Worm (Caenorhabditis elegans) whole organism, L3 larva: ENCODE data around the gene cmtr-2.

Experiments
- R02D3.7 ChIP-seq: fragments of 150-350 bp; optimal IDR thresholded peaks from 2 replicates; lab custom pipeline; 2014; ENCODE audit warnings: missing biosample characterization, missing genetic modification characterization
- ZK546.5 ChIP-seq: sonication (generic microtip); optimal IDR thresholded peaks from 2 replicates; lab custom pipeline; 2017; ENCODE audit warnings: missing biosample characterization, missing genetic modification characterization
- aly-2 ChIP-seq: fragments of 150-350 bp; optimal IDR thresholded peaks from 2 replicates; lab custom pipeline; 2014; ENCODE audit warnings: missing biosample characterization, missing genetic modification characterization
- ama-1 ChIP-seq: fragments of 150-350 bp; optimal IDR thresholded peaks from 2 replicates; lab custom pipeline; 2018
- ceh-16 ChIP-seq: sonication (generic microtip); optimal IDR thresholded peaks from 2 replicates; lab custom pipeline; 2017; ENCODE audit warnings: missing biosample characterization, missing genetic modification characterization
- ceh-28 ChIP-seq: fragments of 150-350 bp; optimal IDR thresholded peaks from 2 replicates; lab custom pipeline; 2014; ENCODE audit warnings: missing biosample characterization, missing genetic modification reagents, missing genetic modification characterization
- ceh-82 ChIP-seq: fragments of 150-350 bp; optimal IDR thresholded peaks from 2 replicates; lab custom pipeline; 2014; ENCODE audit warnings: missing biosample characterization, missing genetic modification characterization
- ceh-9 ChIP-seq: sonication (generic microtip); optimal IDR thresholded peaks from 2 replicates; lab custom pipeline; 2018; ENCODE audit warnings: missing biosample characterization, missing genetic modification characterization
- daf-12 ChIP-seq: fragments of 150-350 bp; optimal IDR thresholded peaks from 2 replicates; lab custom pipeline; 2014; ENCODE audit warnings: missing biosample characterization, missing genetic modification reagents, missing genetic modification characterization
- egl-27 ChIP-seq: sonication (generic microtip); optimal IDR thresholded peaks from 4 replicates; lab custom pipeline; 2017; ENCODE audit warnings: missing biosample characterization, missing genetic modification reagents, missing genetic modification characterization
- egl-5 ChIP-seq: fragments of 150-350 bp; optimal IDR thresholded peaks from 2 replicates; lab custom pipeline; 2017; ENCODE audit warnings: missing biosample characterization, missing genetic modification reagents, missing genetic modification characterization, inconsistent platforms
- elt-1 ChIP-seq: fragments of 150-350 bp; optimal IDR thresholded peaks from 2 replicates; lab custom pipeline; 2014; ENCODE audit warnings: missing biosample characterization, missing genetic modification characterization
- elt-2 ChIP-seq: sonication (generic microtip); optimal IDR thresholded peaks from 2 replicates; lab custom pipeline; 2016; ENCODE audit warnings: missing genetic modification reagents, mild to moderate bottlenecking, missing genetic modification characterization, missing compliant biosample characterization
- elt-3 ChIP-seq, 3 experiments: fragments of 150-350 bp in 1 of 3; sonication (generic microtip) in 2 of 3; optimal IDR thresholded peaks; 2 replicates in 2 of 3; 4 replicates in 1 of 3; lab custom pipeline; 2014 to 2017; ENCODE audit warnings: missing biosample characterization in 3 of 3, missing genetic modification characterization in 3 of 3
- eor-1 ChIP-seq, 2 experiments: fragments of 150-350 bp; optimal IDR thresholded peaks; 2 replicates each; lab custom pipeline; 2014 to 2018; ENCODE audit warnings: missing biosample characterization in 2 of 2, missing genetic modification characterization in 2 of 2
- fkh-10 ChIP-seq: sonication (generic microtip); optimal IDR thresholded peaks from 2 replicates; lab custom pipeline; 2017; ENCODE audit warnings: missing biosample characterization, missing genetic modification reagents, missing genetic modification characterization
- fkh-2 ChIP-seq: fragments of 150-350 bp; optimal IDR thresholded peaks from 2 replicates; lab custom pipeline; 2014; ENCODE audit warnings: missing biosample characterization, missing genetic modification reagents, missing genetic modification characterization
- fos-1 ChIP-seq: fragments of 150-350 bp; optimal IDR thresholded peaks from 2 replicates; lab custom pipeline; 2014; ENCODE audit warnings: missing biosample characterization, missing genetic modification characterization
- hmg-11 ChIP-seq: sonication (generic microtip); optimal IDR thresholded peaks from 2 replicates; lab custom pipeline; 2016; ENCODE audit warnings: missing genetic modification characterization, missing compliant biosample characterization
- jun-1 ChIP-seq: fragments of 150-350 bp; optimal IDR thresholded peaks from 2 replicates; lab custom pipeline; 2014; ENCODE audit warnings: missing biosample characterization, missing genetic modification reagents, missing genetic modification characterization
- lin-15B ChIP-seq: fragments of 150-350 bp; optimal IDR thresholded peaks from 2 replicates; lab custom pipeline; 2014; ENCODE audit warnings: missing biosample characterization, missing genetic modification characterization
- lin-39 ChIP-seq: fragments of 150-350 bp; optimal IDR thresholded peaks from 2 replicates; lab custom pipeline; 2018; ENCODE audit warnings: missing biosample characterization, missing genetic modification reagents, missing genetic modification characterization
- lsy-12 ChIP-seq: sonication (generic microtip); optimal IDR thresholded peaks from 2 replicates; lab custom pipeline; 2016; ENCODE audit warnings: mild to moderate bottlenecking, missing genetic modification characterization, missing compliant biosample characterization
- mdl-1 ChIP-seq: fragments of 150-350 bp; optimal IDR thresholded peaks from 2 replicates; lab custom pipeline; 2014; ENCODE audit warnings: missing biosample characterization, missing genetic modification characterization
- mml-1 ChIP-seq: fragments of 150-350 bp; sonication (generic microtip); optimal IDR thresholded peaks from 3 replicates; lab custom pipeline; 2014; ENCODE audit warnings: missing biosample characterization, missing genetic modification characterization
- nfya-1 ChIP-seq: sonication (generic microtip); optimal IDR thresholded peaks from 2 replicates; lab custom pipeline; 2017; ENCODE audit warnings: missing genetic modification characterization, mild to moderate bottlenecking, missing compliant biosample characterization, antibody characterized with exemption, moderate library complexity; ENCODE audit not compliant: insufficient read depth
- nhr-11 ChIP-seq: fragments of 150-350 bp; optimal IDR thresholded peaks from 2 replicates; lab custom pipeline; 2014; ENCODE audit warnings: missing biosample characterization, missing genetic modification characterization
- nhr-12 ChIP-seq: fragments of 150-350 bp; optimal IDR thresholded peaks from 2 replicates; lab custom pipeline; 2014; ENCODE audit warnings: missing biosample characterization, missing genetic modification characterization
- nhr-23 ChIP-seq: fragments of 150-350 bp; optimal IDR thresholded peaks from 2 replicates; lab custom pipeline; 2014; ENCODE audit warnings: missing biosample characterization, missing genetic modification reagents, missing genetic modification characterization
- nhr-237 ChIP-seq: fragments of 150-350 bp; optimal IDR thresholded peaks from 2 replicates; lab custom pipeline; 2014; ENCODE audit warnings: missing biosample characterization, missing genetic modification characterization
- nhr-25 ChIP-seq: sonication (generic microtip); optimal IDR thresholded peaks from 2 replicates; lab custom pipeline; 2017; ENCODE audit warnings: missing biosample characterization, missing genetic modification characterization
- nhr-28 ChIP-seq: fragments of 150-350 bp; optimal IDR thresholded peaks from 2 replicates; lab custom pipeline; 2014; ENCODE audit warnings: missing biosample characterization, missing genetic modification characterization
- nhr-43 ChIP-seq: sonication (generic microtip); optimal IDR thresholded peaks from 2 replicates; lab custom pipeline; 2016; ENCODE audit warnings: mild to moderate bottlenecking, missing genetic modification characterization, missing compliant biosample characterization; ENCODE audit not compliant: poor library complexity, severe bottlenecking
- nhr-67 ChIP-seq: fragments of 150-350 bp; optimal IDR thresholded peaks from 2 replicates; lab custom pipeline; 2014; ENCODE audit warnings: missing biosample characterization, missing genetic modification characterization
- nhr-76 ChIP-seq: fragments of 150-350 bp; sonication (generic microtip); optimal IDR thresholded peaks from 5 replicates; lab custom pipeline; 2014; ENCODE audit warnings: missing biosample characterization, missing genetic modification characterization
- nhr-77 ChIP-seq: fragments of 150-350 bp; optimal IDR thresholded peaks from 2 replicates; lab custom pipeline; 2014; ENCODE audit warnings: missing biosample characterization, missing genetic modification characterization
- pha-4 ChIP-seq: fragments of 150-350 bp; optimal IDR thresholded peaks from 2 replicates; lab custom pipeline; 2014; ENCODE audit warnings: missing biosample characterization, missing genetic modification reagents, missing genetic modification characterization
- pqm-1 ChIP-seq: fragments of 150-350 bp; optimal IDR thresholded peaks from 2 replicates; lab custom pipeline; 2017; ENCODE audit warnings: missing biosample characterization, missing genetic modification characterization, inconsistent platforms
- sea-2 ChIP-seq: fragments of 150-350 bp; sonication (generic microtip); optimal IDR thresholded peaks from 4 replicates; lab custom pipeline; 2014; ENCODE audit warnings: missing biosample characterization, missing genetic modification reagents, missing genetic modification characterization
- skn-1 ChIP-seq: fragments of 150-350 bp; optimal IDR thresholded peaks from 2 replicates; lab custom pipeline; 2014; ENCODE audit warnings: missing biosample characterization, missing genetic modification characterization
- snpc-4 ChIP-seq: fragments of 150-350 bp; optimal IDR thresholded peaks from 2 replicates; lab custom pipeline; 2014; ENCODE audit warnings: missing biosample characterization, missing genetic modification characterization
- tbx-2 ChIP-seq: sonication (generic microtip); optimal IDR thresholded peaks from 2 replicates; lab custom pipeline; 2016; ENCODE audit warnings: mild to moderate bottlenecking, missing genetic modification characterization, missing compliant biosample characterization
- unc-39 ChIP-seq: sonication (generic microtip); optimal IDR thresholded peaks from 4 replicates; lab custom pipeline; 2017; ENCODE audit warnings: missing biosample characterization, missing genetic modification characterization
- unc-62 ChIP-seq: fragments of 150-350 bp; sonication (generic microtip); optimal IDR thresholded peaks from 4 replicates; lab custom pipeline; 2014; ENCODE audit warnings: missing biosample characterization, missing genetic modification reagents, missing genetic modification characterization
- zag-1 ChIP-seq: fragments of 150-350 bp; optimal IDR thresholded peaks from 2 replicates; lab custom pipeline; 2014; ENCODE audit warnings: missing biosample characterization, missing genetic modification characterization
- ztf-11 ChIP-seq: fragments of 150-350 bp; optimal IDR thresholded peaks from 2 replicates; lab custom pipeline; 2014; ENCODE audit warnings: missing biosample characterization, missing genetic modification characterization
- ztf-4 ChIP-seq: fragments of 150-350 bp; optimal IDR thresholded peaks from 2 replicates; lab custom pipeline; 2014; ENCODE audit warnings: missing biosample characterization, missing genetic modification characterization

The cmtr-2 gene

ce11 chrIII:6604317-6604716 lies 10.9 kb upstream of the cmtr-2 start:
- TF ChIP-seq elt-3 (tag; optimal IDR thresholded peaks at IDR 0.05; lab: Kevin White, UChicago) (no peak), mml-1 (no peak), ztf-4 (no peak), elt-2 (tag; lab: Kevin White, UChicago) (peak; percentile 56), ceh-16 (tag; lab: Kevin White, UChicago) (no peak), ama-1 (peak; percentile 51), nfya-1 (tag; lab: Kevin White, UChicago) (peak; percentile 23), pqm-1 (tag; lab: Kevin White, UChicago) (peak; percentile 44)

ce11 chrIII:6605442-6605992 lies 9.7 kb upstream of the cmtr-2 start:
- TF ChIP-seq lin-39 (tag; lab: Kevin White, UChicago), result no peak
- TF ChIP-seq egl-5, result no peak
- no peak for TF ChIP-seq ceh-28 (tag; lab: Kevin White, UChicago)
- TF ChIP-seq nhr-12 (tag; lab: Kevin White, UChicago), result no peak
- TF ChIP-seq eor-1 (tag; optimal IDR thresholded peaks at IDR 0.05; lab: Kevin White, UChicago), result no peak
- peak; percentile 16 for TF ChIP-seq nhr-23
- peak; percentile 71 for TF ChIP-seq elt-1 (tag; lab: Kevin White, UChicago)
- no peak for TF ChIP-seq mml-1

ce11 chrIII:6606022-6606467 lies 9.2 kb upstream of the cmtr-2 start:
- TF ChIP-seq sea-2 (GFP tag; lab: Kevin White, UChicago), result no peak
- TF ChIP-seq nhr-43, result peak; percentile 60
- peak; percentile 59 for TF ChIP-seq fos-1
- TF ChIP-seq nhr-76, result no peak
- no peak for TF ChIP-seq unc-39 (tag; lab: Kevin White, UChicago)
- TF ChIP-seq jun-1 (tag; lab: Kevin White, UChicago), result no peak
- TF ChIP-seq elt-3 (tag; optimal IDR thresholded peaks at IDR 0.05; lab: Kevin White, UChicago), result no peak
- TF ChIP-seq tbx-2 (tag; lab: Kevin White, UChicago), result peak; percentile 7
- no peak for TF ChIP-seq zag-1 (tag; lab: Kevin White, UChicago)
- no peak for TF ChIP-seq nhr-28 (tag; lab: Kevin White, UChicago)
- peak; percentile 95 for TF ChIP-seq ama-1
- TF ChIP-seq mdl-1 (tag; lab: Kevin White, UChicago), result peak; percentile 68
- no peak for TF ChIP-seq mml-1
- no peak for TF ChIP-seq ceh-82 (tag; lab: Kevin White, UChicago)
- no peak for TF ChIP-seq ZK546.5 (tag; lab: Kevin White, UChicago)
- no peak for TF ChIP-seq nhr-11 (tag; lab: Kevin White, UChicago)
- peak; percentile 69 for TF ChIP-seq hmg-11 (tag; lab: Kevin White, UChicago)
- no peak for TF ChIP-seq nhr-67 (tag; lab: Kevin White, UChicago)
- peak; percentile 68 for TF ChIP-seq lin-39 (tag; lab: Kevin White, UChicago)
- TF ChIP-seq egl-27 (tag; lab: Kevin White, UChicago), result no peak
- TF ChIP-seq unc-62, result peak; percentile 30
- no peak for TF ChIP-seq ceh-9 (tag; lab: Kevin White, UChicago)
- peak; percentile 74 for TF ChIP-seq lsy-12 (tag; lab: Kevin White, UChicago)
- no peak for TF ChIP-seq fkh-10
- peak; percentile 52 for TF ChIP-seq R02D3.7 (tag; lab: Kevin White, UChicago)
- peak; percentile 49 for TF ChIP-seq skn-1 (tag; lab: Kevin White, UChicago)
- TF ChIP-seq nhr-77, result peak; percentile 31
- TF ChIP-seq ztf-11, result no peak
- peak; percentile 57 for TF ChIP-seq lin-15B (tag; lab: Kevin White, UChicago)
- peak; percentile 30 for TF ChIP-seq ceh-28 (tag; lab: Kevin White, UChicago)
- TF ChIP-seq ceh-16 (tag; lab: Kevin White, UChicago), result no peak
- peak; percentile 5 for TF ChIP-seq snpc-4 (tag; lab: Kevin White, UChicago)
- peak; percentile 72 for TF ChIP-seq nhr-25 (tag; lab: Kevin White, UChicago)
- no peak for TF ChIP-seq nhr-12 (tag; lab: Kevin White, UChicago)
- no peak for TF ChIP-seq nhr-237 (tag; lab: Kevin White, UChicago)
- peak; percentile 86 for TF ChIP-seq nfya-1 (tag; lab: Kevin White, UChicago)
- TF ChIP-seq eor-1 (tag; optimal IDR thresholded peaks at IDR 0.05; lab: Kevin White, UChicago), result no peak
- peak; percentile 60 for TF ChIP-seq elt-2 (tag; lab: Kevin White, UChicago)
- TF ChIP-seq ztf-4, result peak; percentile 56
- TF ChIP-seq egl-5, result no peak
- TF ChIP-seq pha-4, result no peak
- TF ChIP-seq nhr-23, result peak; percentile 51
- peak; percentile 8 for TF ChIP-seq pqm-1 (tag; lab: Kevin White, UChicago)
- no peak for TF ChIP-seq elt-1 (tag; lab: Kevin White, UChicago)
- no peak for TF ChIP-seq fkh-2 (tag; lab: Kevin White, UChicago)
- no peak for TF ChIP-seq aly-2 (tag; lab: Kevin White, UChicago)
- no peak for TF ChIP-seq daf-12 (tag; lab: Kevin White, UChicago)
